Worm (Caenorhabditis elegans): ENCODE results near the gene srv-25.
"Not testable (repeated sequence)": the region's sequence is repeated elsewhere in the genome, so short reads cannot be mapped to it uniquely, and the experiment has no call there.

The srv-25 gene

DNA sequence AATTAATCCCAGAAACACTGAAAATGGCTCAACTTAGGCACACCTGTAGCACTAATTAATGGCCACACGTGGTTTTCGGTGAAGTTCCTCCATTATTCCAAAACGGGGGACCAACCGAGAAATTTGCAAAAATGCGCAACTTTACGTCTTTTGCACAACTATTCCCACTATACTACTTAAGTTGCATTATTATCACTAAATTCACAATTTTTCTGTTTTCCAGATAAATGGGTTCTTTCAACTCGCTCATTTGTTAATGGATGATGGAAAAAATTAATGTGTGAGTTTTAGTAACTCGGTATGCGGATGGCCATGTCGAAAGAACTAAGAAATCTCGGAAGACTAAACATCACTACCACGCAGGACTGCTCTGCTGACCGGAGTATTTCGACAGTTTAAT is 48.9 kb downstream of the srv-25 start, which contains the start of gene T13A10.64 (continued):
- no peak for TF ChIP-seq attf-5 (GFP tag; optimal IDR thresholded peaks at IDR 0.05)

ce11 chrIV:6253000-6253399 is 50.5 kb downstream of the srv-25 start, which contains the start of gene T13A10.2:
Gene T13A10.2 (plus strand): TSS chrIV:6253300.
- TF ChIP-seq aptf-3 (GFP tag; IDR thresholded peaks at IDR 0.05); Y53G8AR.9 (GFP tag; conservative IDR thresholded peaks at IDR 0.05); nfya-2 (GFP tag; IDR thresholded peaks at IDR 0.05): not testable (repeated sequence)

All from whole organism, young adult.